Worm (Caenorhabditis elegans) whole organism, late embryonic: ENCODE data around the gene daf-10.

Source experiments
- C08G9.2 ChIP-seq: sonication (generic microtip); optimal IDR thresholded peaks from 2 replicates; lab custom pipeline; 2016; ENCODE audit warnings: mild to moderate bottlenecking, missing genetic modification characterization, moderate library complexity, missing compliant biosample characterization
- T23F11.4 ChIP-seq: fragments of 200-800 bp; sonication (Bioruptor generic); optimal IDR thresholded peaks from 2 replicates; lab custom pipeline; 2018; ENCODE audit warnings: mild to moderate bottlenecking, missing genetic modification characterization, missing compliant biosample characterization
- ama-1 ChIP-seq: fragments of 150-350 bp; optimal IDR thresholded peaks from 2 replicates; lab custom pipeline; 2014
- dve-1 ChIP-seq: sonication (generic microtip); optimal IDR thresholded peaks from 2 replicates; lab custom pipeline; 2017; ENCODE audit warnings: antibody characterized with exemption, mild to moderate bottlenecking, missing genetic modification characterization, missing compliant biosample characterization
- elt-2 ChIP-seq: sonication (generic microtip); optimal IDR thresholded peaks from 2 replicates; lab custom pipeline; 2016; ENCODE audit warnings: missing genetic modification reagents, missing genetic modification characterization, missing compliant biosample characterization
- elt-4 ChIP-seq: sonication (generic microtip); optimal IDR thresholded peaks from 2 replicates; lab custom pipeline; 2016; ENCODE audit warnings: missing genetic modification characterization, missing compliant biosample characterization
- nfya-1 ChIP-seq: sonication (generic microtip); optimal IDR thresholded peaks from 2 replicates; lab custom pipeline; 2017; ENCODE audit warnings: missing genetic modification characterization, mild to moderate bottlenecking, missing compliant biosample characterization, antibody characterized with exemption, moderate library complexity
- nhr-11 ChIP-seq: fragments of 150-350 bp; optimal IDR thresholded peaks from 2 replicates; lab custom pipeline; 2014; ENCODE audit warnings: missing biosample characterization, missing genetic modification characterization
- pqm-1 ChIP-seq: sonication (generic microtip); optimal IDR thresholded peaks from 2 replicates; lab custom pipeline; 2016; ENCODE audit warnings: missing genetic modification characterization, missing compliant biosample characterization
- sox-2 ChIP-seq: fragments of 200-800 bp; sonication (Bioruptor generic); IDR thresholded peaks from 2 replicates; pipeline ENCODE4 v1.3.6; 2022; ENCODE audit warnings: missing genetic modification reagents, missing genetic modification characterization, missing compliant biosample characterization
- tbx-2 ChIP-seq: sonication (generic microtip); optimal IDR thresholded peaks from 2 replicates; lab custom pipeline; 2016; ENCODE audit warnings: missing genetic modification characterization, missing compliant biosample characterization

DNA sequence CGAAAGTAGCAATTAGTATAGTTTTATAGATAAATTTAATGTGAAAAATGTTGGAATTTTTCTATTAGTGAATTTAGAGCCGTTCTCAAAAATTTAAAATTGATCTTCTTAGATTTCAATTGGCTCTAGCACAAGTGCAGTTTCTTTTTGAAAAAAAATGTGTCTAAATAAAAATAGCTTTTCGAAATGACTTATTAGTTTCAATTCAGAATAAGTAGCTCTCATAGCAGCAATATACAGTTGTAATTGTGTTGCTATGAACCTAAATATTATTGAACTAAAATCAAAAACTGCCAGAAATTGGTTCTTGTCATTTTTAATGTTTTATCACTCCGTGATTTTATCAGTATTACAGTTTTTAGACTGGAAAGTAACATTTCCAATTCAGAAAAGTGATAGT, 28.3 kb downstream of the daf-10 start:
- TF ChIP-seq sox-2 (GFP tag; lab: Robert Waterston, UW), result no peak
- no peak for TF ChIP-seq T23F11.4
- no peak for TF ChIP-seq C08G9.2 (tag; lab: Kevin White, UChicago)
- no peak for TF ChIP-seq pqm-1 (tag; lab: Kevin White, UChicago)
- TF ChIP-seq dve-1 (tag; lab: Kevin White, UChicago), result no peak
- no peak for TF ChIP-seq elt-4 (tag; lab: Kevin White, UChicago)
- TF ChIP-seq nhr-11, result no peak
- TF ChIP-seq elt-2 (tag; lab: Kevin White, UChicago), result no peak
- no peak for TF ChIP-seq tbx-2
- TF ChIP-seq nfya-1 (tag; lab: Kevin White, UChicago), result no peak
- TF ChIP-seq ama-1, result no peak
